Worm (Caenorhabditis elegans): ENCODE results near the gene K11G12.6.

DNA sequence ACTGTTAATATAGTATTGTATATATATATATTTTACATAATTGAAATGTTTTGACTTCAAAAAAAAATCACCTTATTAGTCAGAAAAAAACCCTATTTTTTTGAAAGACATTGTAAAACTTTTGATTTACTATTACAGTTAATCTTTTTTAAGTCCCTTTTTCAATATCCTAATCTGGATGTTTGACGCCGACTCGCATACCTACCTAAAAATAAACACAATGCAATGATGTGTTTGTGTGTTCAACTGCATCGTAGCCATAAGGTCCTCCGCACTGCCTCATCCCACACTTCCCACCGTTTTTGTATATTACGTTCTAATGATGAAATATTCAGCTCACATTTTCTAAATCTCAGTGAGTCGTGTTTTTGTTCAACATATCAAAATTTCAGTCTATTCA is 36.1 kb downstream of the K11G12.6 start, which contains the start of gene F38B6.3:
- TF ChIP-seq nhr-80 (tag; optimal IDR thresholded peaks at IDR 0.05) = no peak
- no peak for TF ChIP-seq ztf-18 (tag; optimal IDR thresholded peaks at IDR 0.05)
- TF ChIP-seq snpc-4 (GFP tag; optimal IDR thresholded peaks at IDR 0.05) = no peak
- no peak for TF ChIP-seq snpc-4 (tag; optimal IDR thresholded peaks at IDR 0.05)
- no peak for TF ChIP-seq cebp-2 (GFP tag; IDR thresholded peaks at IDR 0.05)
- TF ChIP-seq unc-130 (GFP tag; optimal IDR thresholded peaks at IDR 0.05) = no peak
- TF ChIP-seq gei-17 (GFP tag; optimal IDR thresholded peaks at IDR 0.05) = no peak
- no peak for TF ChIP-seq egl-44 (GFP tag; IDR thresholded peaks at IDR 0.05)
- TF ChIP-seq mxl-1 (tag; optimal IDR thresholded peaks at IDR 0.05) = no peak
